Fruit fly (Drosophila melanogaster): ENCODE results near the gene Gorab.

DNA sequence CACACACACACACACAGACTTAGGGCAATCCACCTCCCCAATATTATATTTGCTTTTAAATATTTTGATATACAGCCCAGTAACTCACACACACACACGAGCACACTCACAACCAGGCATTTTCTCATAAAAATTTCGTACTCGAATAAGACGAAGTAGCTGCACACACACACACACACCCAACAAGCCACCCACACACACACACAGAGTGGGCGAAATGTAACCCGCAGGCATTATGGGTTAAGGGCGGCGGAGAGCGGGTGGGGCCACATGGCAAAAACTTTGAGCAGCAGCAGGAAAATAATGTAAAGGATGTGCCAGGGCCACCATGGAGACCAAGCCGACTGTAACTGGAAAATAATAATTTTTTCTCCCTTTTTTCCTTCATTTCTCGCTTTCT is 13.0 kb upstream of the Gorab start:
- TF ChIP-seq Sin3A (optimal IDR thresholded peaks at IDR 0.05) (no peak), Myc (optimal IDR thresholded peaks at IDR 0.05) (no peak)
